Fruit fly (Drosophila melanogaster) whole organism, embryonic: ENCODE results near the gene PolD3.

Experiments used
- ATbp ChIP-seq: fragments of 200-800 bp; sonication (Bioruptor generic); optimal IDR thresholded peaks from 2 replicates; lab custom pipeline; 2017; ENCODE audit warnings: missing biosample characterization, mild to moderate bottlenecking, missing genetic modification characterization, missing genetic modification reagents
- Atf6 ChIP-seq: fragments of 200-800 bp; sonication (Bioruptor generic); IDR thresholded peaks from 2 replicates; pipeline ENCODE4 v1.3.6; 2022; ENCODE audit warnings: missing biosample characterization, missing genetic modification characterization
- CG10209 ChIP-seq: fragments of 200-800 bp; sonication (Bioruptor generic); optimal IDR thresholded peaks from 3 replicates; lab custom pipeline; 2017; ENCODE audit warnings: missing biosample characterization, mild to moderate bottlenecking, missing genetic modification characterization, missing genetic modification reagents
- CG10959 ChIP-seq: fragments of 200-800 bp; sonication (Bioruptor generic); IDR thresholded peaks from 2 replicates; pipeline ENCODE4 v1.3.6; 2022; ENCODE audit warnings: missing biosample characterization, missing genetic modification characterization
- CG11504 ChIP-seq: fragments of 200-800 bp; sonication (Bioruptor generic); optimal IDR thresholded peaks from 3 replicates; lab custom pipeline; 2019; ENCODE audit warnings: missing biosample characterization, mild to moderate bottlenecking, missing genetic modification characterization, moderate library complexity
- CG11696 ChIP-seq: fragments of 200-800 bp; sonication (Bioruptor generic); IDR thresholded peaks from 2 replicates; pipeline ENCODE4 v1.3.6; 2022; ENCODE audit warnings: missing biosample characterization, missing genetic modification characterization
- CG12769 ChIP-seq: fragments of 200-800 bp; sonication (Bioruptor generic); optimal IDR thresholded peaks from 2 replicates; lab custom pipeline; 2019; ENCODE audit warnings: missing biosample characterization, mild to moderate bottlenecking, missing genetic modification characterization, moderate library complexity
- CG13123 ChIP-seq: fragments of 200-800 bp; sonication (Bioruptor generic); optimal IDR thresholded peaks from 2 replicates; lab custom pipeline; 2016; ENCODE audit warnings: missing biosample characterization, missing genetic modification characterization
- CG13624 ChIP-seq: fragments of 200-800 bp; sonication (Bioruptor generic); optimal IDR thresholded peaks from 2 replicates; lab custom pipeline; 2016; ENCODE audit warnings: missing biosample characterization, missing genetic modification characterization
- CG13775 ChIP-seq: fragments of 200-800 bp; sonication (Bioruptor generic); optimal IDR thresholded peaks from 3 replicates; lab custom pipeline; 2017; ENCODE audit warnings: missing biosample characterization, mild to moderate bottlenecking, missing genetic modification characterization
- CG14014 ChIP-seq: fragments of 200-800 bp; sonication (Bioruptor generic); IDR thresholded peaks from 2 replicates; pipeline ENCODE4 v1.3.6; 2022; ENCODE audit warnings: missing biosample characterization, missing genetic modification characterization
- CG14965 ChIP-seq: fragments of 200-800 bp; sonication (Bioruptor generic); optimal IDR thresholded peaks from 2 replicates; lab custom pipeline; 2016; ENCODE audit warnings: missing biosample characterization, missing genetic modification characterization, borderline replicate concordance
- CG1529 ChIP-seq: fragments of 200-800 bp; sonication (Bioruptor generic); optimal IDR thresholded peaks from 3 replicates; lab custom pipeline; 2018; ENCODE audit warnings: missing biosample characterization, missing genetic modification characterization
- CG15514 ChIP-seq: fragments of 200-800 bp; sonication (Bioruptor generic); optimal IDR thresholded peaks from 3 replicates; lab custom pipeline; 2017; ENCODE audit warnings: missing biosample characterization, missing genetic modification characterization, mild to moderate bottlenecking, moderate library complexity, missing genetic modification reagents
- CG17612 ChIP-seq: fragments of 200-800 bp; sonication (Bioruptor generic); IDR thresholded peaks from 2 replicates; pipeline ENCODE4 v1.3.6; 2022; ENCODE audit warnings: missing biosample characterization, missing genetic modification characterization
- CG17912 ChIP-seq: fragments of 200-800 bp; sonication (Bioruptor generic); optimal IDR thresholded peaks from 2 replicates; lab custom pipeline; 2018; ENCODE audit warnings: missing biosample characterization, mild to moderate bottlenecking, missing genetic modification characterization
- CG18262 ChIP-seq: fragments of 200-800 bp; optimal IDR thresholded peaks from 3 replicates; lab custom pipeline; 2019; ENCODE audit warnings: missing biosample characterization, mild to moderate bottlenecking, missing genetic modification characterization, moderate library complexity
- CG2199 ChIP-seq: fragments of 200-800 bp; sonication (Bioruptor generic); IDR thresholded peaks from 3 replicates; pipeline ENCODE4 v1.3.6; 2022; ENCODE audit warnings: missing biosample characterization, missing genetic modification characterization
- CG31224 ChIP-seq: fragments of 200-800 bp; sonication (Bioruptor generic); IDR thresholded peaks from 2 replicates; pipeline ENCODE4 v1.3.6; 2022; ENCODE audit warnings: missing biosample characterization, missing genetic modification characterization
- CG31365 ChIP-seq: fragments of 200-800 bp; sonication (Bioruptor generic); optimal IDR thresholded peaks from 2 replicates; lab custom pipeline; 2018; ENCODE audit warnings: missing biosample characterization, mild to moderate bottlenecking, missing genetic modification characterization
- CG43689 ChIP-seq: fragments of 200-800 bp; sonication (Bioruptor generic); IDR thresholded peaks from 2 replicates; pipeline ENCODE4 v1.3.6; 2022; ENCODE audit warnings: missing biosample characterization, missing genetic modification characterization
- CG4404 ChIP-seq: fragments of 200-800 bp; sonication (Bioruptor generic); IDR thresholded peaks from 2 replicates; pipeline ENCODE4 v1.3.6; 2022; ENCODE audit warnings: missing biosample characterization, missing genetic modification characterization
- CG6654 ChIP-seq: fragments of 200-800 bp; sonication (Bioruptor generic); optimal IDR thresholded peaks from 2 replicates; lab custom pipeline; 2017; ENCODE audit warnings: missing biosample characterization, mild to moderate bottlenecking, missing genetic modification characterization
- CG7786 ChIP-seq: fragments of 200-800 bp; sonication (Bioruptor generic); optimal IDR thresholded peaks from 2 replicates; lab custom pipeline; 2016; ENCODE audit warnings: missing biosample characterization, missing genetic modification characterization
- CG7987 ChIP-seq: fragments of 200-800 bp; sonication (Bioruptor generic); optimal IDR thresholded peaks from 2 replicates; lab custom pipeline; 2018; ENCODE audit warnings: missing biosample characterization, mild to moderate bottlenecking, missing genetic modification characterization, moderate library complexity
- CG8281 ChIP-seq: fragments of 200-800 bp; sonication (Bioruptor generic); optimal IDR thresholded peaks from 2 replicates; lab custom pipeline; 2018; ENCODE audit warnings: missing biosample characterization, mild to moderate bottlenecking, missing genetic modification characterization, moderate library complexity
- Chrac-16 ChIP-seq: fragments of 200-800 bp; sonication (Bioruptor generic); optimal IDR thresholded peaks from 3 replicates; lab custom pipeline; 2016; ENCODE audit warnings: missing biosample characterization, missing genetic modification characterization
- Dll ChIP-seq: fragments of 200-800 bp; sonication (Bioruptor generic); IDR thresholded peaks from 4 replicates; pipeline ENCODE4 v1.3.6; 2022; ENCODE audit warnings: missing biosample characterization, missing genetic modification characterization; ENCODE audit not compliant: partially characterized antibody
- Doc3 ChIP-seq: fragments of 200-800 bp; sonication (Bioruptor generic); IDR thresholded peaks from 3 replicates; pipeline ENCODE4 v1.3.6; 2022; ENCODE audit warnings: missing biosample characterization, missing genetic modification characterization; ENCODE audit not compliant: partially characterized antibody
- Dref ChIP-seq: fragments of 200-800 bp; sonication (Bioruptor generic); IDR thresholded peaks from 2 replicates; pipeline ENCODE4 v1.3.6; 2022; ENCODE audit warnings: missing biosample characterization, missing genetic modification characterization
- HLHmδ ChIP-seq: fragments of 200-800 bp; sonication (Bioruptor generic); optimal IDR thresholded peaks from 2 replicates; lab custom pipeline; 2018; ENCODE audit warnings: missing biosample characterization, mild to moderate bottlenecking, missing genetic modification characterization, moderate library complexity
- Hey ChIP-seq: fragments of 200-800 bp; sonication (Bioruptor generic); optimal IDR thresholded peaks from 3 replicates; lab custom pipeline; 2018; ENCODE audit warnings: missing biosample characterization, mild to moderate bottlenecking, missing genetic modification characterization
- Hsf ChIP-seq: fragments of 200-800 bp; sonication (Bioruptor generic); optimal IDR thresholded peaks from 3 replicates; lab custom pipeline; 2016; ENCODE audit warnings: missing biosample characterization, missing genetic modification characterization
- Lpt ChIP-seq: fragments of >200 bp; optimal IDR thresholded peaks from 2 replicates; lab custom pipeline; 2018; ENCODE audit warnings: missing biosample characterization, missing genetic modification characterization
- Nf-YA ChIP-seq: fragments of 200-800 bp; sonication (Bioruptor generic); IDR thresholded peaks from 2 replicates; pipeline ENCODE4 v1.3.6; 2022; ENCODE audit warnings: missing biosample characterization, missing genetic modification characterization
- Ravus ChIP-seq: fragments of 200-800 bp; sonication (Bioruptor generic); IDR thresholded peaks from 2 replicates; pipeline ENCODE4 v1.3.6; 2022; ENCODE audit warnings: missing biosample characterization, missing genetic modification characterization
- bowl ChIP-seq: fragments of 200-800 bp; sonication (Bioruptor generic); IDR thresholded peaks from 2 replicates; pipeline ENCODE4 v1.3.6; 2022; ENCODE audit warnings: missing biosample characterization, missing genetic modification characterization
- caup ChIP-seq: fragments of 200-800 bp; sonication (Bioruptor generic); optimal IDR thresholded peaks from 3 replicates; lab custom pipeline; 2017; ENCODE audit warnings: missing biosample characterization, mild to moderate bottlenecking, missing genetic modification characterization, moderate library complexity; ENCODE audit not compliant: severe bottlenecking
- chm ChIP-seq: fragments of 200-800 bp; sonication (Bioruptor generic); IDR thresholded peaks from 2 replicates; pipeline ENCODE4 v1.3.6; 2022; ENCODE audit warnings: missing biosample characterization, missing genetic modification characterization
- dysf ChIP-seq: fragments of 200-800 bp; sonication (Bioruptor generic); IDR thresholded peaks from 3 replicates; pipeline ENCODE4 v1.3.6; 2022; ENCODE audit warnings: missing biosample characterization, missing genetic modification characterization
- eve ChIP-seq, 2 experiments: fragments of >200 bp; optimal IDR thresholded peaks; 2 replicates each; lab custom pipeline; 2017; ENCODE audit warnings: missing biosample characterization in 2 of 2, missing genetic modification characterization in 2 of 2
- fd102C ChIP-seq: fragments of 200-800 bp; sonication (Bioruptor generic); optimal IDR thresholded peaks from 2 replicates; lab custom pipeline; 2018; ENCODE audit warnings: missing biosample characterization, mild to moderate bottlenecking, missing genetic modification characterization, moderate library complexity
- gce ChIP-seq: fragments of 200-800 bp; sonication (Bioruptor generic); IDR thresholded peaks from 3 replicates; pipeline ENCODE4 v1.3.6; 2022; ENCODE audit warnings: missing biosample characterization, missing genetic modification characterization
- gfzf ChIP-seq: fragments of 200-800 bp; sonication (Bioruptor generic); optimal IDR thresholded peaks from 2 replicates; lab custom pipeline; 2016; ENCODE audit warnings: missing biosample characterization, mild to moderate bottlenecking, missing genetic modification characterization, moderate library complexity
- jigr1 ChIP-seq: fragments of 200-800 bp; sonication (Bioruptor generic); IDR thresholded peaks from 3 replicates; pipeline ENCODE4 v1.3.6; 2022; ENCODE audit warnings: missing biosample characterization, missing genetic modification characterization
- org-1 ChIP-seq: fragments of 200-800 bp; sonication (Bioruptor generic); optimal IDR thresholded peaks from 2 replicates; lab custom pipeline; 2017; ENCODE audit warnings: missing biosample characterization, missing genetic modification characterization
- shn ChIP-seq: fragments of 200-800 bp; sonication (Bioruptor generic); optimal IDR thresholded peaks from 3 replicates; lab custom pipeline; 2016; ENCODE audit warnings: missing biosample characterization, missing genetic modification characterization
- sr ChIP-seq: fragments of 200-800 bp; sonication (Bioruptor generic); IDR thresholded peaks from 3 replicates; pipeline ENCODE4 v1.3.6; 2022; ENCODE audit warnings: missing biosample characterization, missing genetic modification characterization
- stc ChIP-seq: fragments of 200-800 bp; sonication (Bioruptor generic); IDR thresholded peaks from 2 replicates; pipeline ENCODE4 v1.3.6; 2022; ENCODE audit warnings: missing biosample characterization, missing genetic modification characterization
- zf30C ChIP-seq: fragments of 200-800 bp; sonication (Bioruptor generic); optimal IDR thresholded peaks from 3 replicates; lab custom pipeline; 2018; ENCODE audit warnings: missing biosample characterization, mild to moderate bottlenecking, missing genetic modification characterization

PolD3 gene

dm6 chr2L:15254229-15254861 lies 1.8 kb downstream of the PolD3 start (continued):
- TF ChIP-seq gfzf (GFP tag; lab: Kevin White, UChicago) (no peak), jigr1 (GFP tag; lab: Robert Waterston, UW) (no peak), dysf (GFP tag; lab: Robert Waterston, UW) (peak; percentile 77; the same call in 2 of the 3 replicates), CG1529 (GFP tag; lab: Kevin White, UChicago) (peak; percentile 5), CG31224 (GFP tag; lab: Robert Waterston, UW) (peak; percentile 29; the same call in 1 of the 2 replicates), CG8281 (tag; lab: Kevin White, UChicago) (peak; percentile 32), CG11504 (tag; lab: Kevin White, UChicago) (no peak), zf30C (GFP tag; lab: Kevin White, UChicago) (peak; percentile 50), CG4404 (GFP tag; lab: Robert Waterston, UW) (no peak), bowl (GFP tag; lab: Robert Waterston, UW) (no peak), CG13775 (GFP tag; lab: Kevin White, UChicago) (peak; percentile 3), CG13624 (GFP tag; lab: Kevin White, UChicago) (peak; percentile 57), Chrac-16 (GFP tag; lab: Kevin White, UChicago) (no peak), Doc3 (GFP tag; lab: Robert Waterston, UW) (no peak), CG15514 (GFP tag; lab: Kevin White, UChicago) (peak; percentile 46), HLHmδ (no peak), Dll (GFP tag; lab: Robert Waterston, UW) (no peak), Hsf (GFP tag; lab: Kevin White, UChicago) (peak; percentile 68), CG7987 (no peak), CG14014 (GFP tag; lab: Robert Waterston, UW) (no peak), CG14965 (no peak), shn (GFP tag; lab: Kevin White, UChicago) (no peak), sr (GFP tag; lab: Robert Waterston, UW) (no peak), Lpt (no peak), org-1 (GFP tag; lab: Kevin White, UChicago) (peak; percentile 20), CG2199 (GFP tag; lab: Robert Waterston, UW) (no peak), Dref (GFP tag; lab: Robert Waterston, UW) (no peak), CG17612 (GFP tag; lab: Robert Waterston, UW) (no peak), gce (GFP tag; lab: Robert Waterston, UW) (no peak), Nf-YA (GFP tag; lab: Robert Waterston, UW) (peak; percentile 41; the same call in 1 of the 2 replicates), stc (peak; percentile 48; the same call in 1 of the 2 replicates), Atf6 (GFP tag; lab: Robert Waterston, UW) (peak; percentile 64; the same call in 1 of the 2 replicates), CG7786 (peak; percentile 41), CG11696 (no peak), ATbp (GFP tag; lab: Kevin White, UChicago) (peak; percentile 30), CG10209 (GFP tag; lab: Kevin White, UChicago) (peak; percentile 23), fd102C (GFP tag; lab: Kevin White, UChicago) (no peak), CG17912 (no peak), CG12769 (no peak), CG18262 (tag; lab: Kevin White, UChicago) (peak; percentile 60), CG43689 (GFP tag; lab: Robert Waterston, UW) (no peak), chm (GFP tag; lab: Robert Waterston, UW) (no peak), CG13123 (no peak), CG6654 (GFP tag; lab: Kevin White, UChicago) (no peak), CG10959 (no peak), Hey (no peak), CG31365 (tag; lab: Kevin White, UChicago) (no peak), eve (GFP tag; optimal IDR thresholded peaks at IDR 0.05; lab: Kevin White, UChicago) (no peak), caup (GFP tag; lab: Kevin White, UChicago) (peak; percentile 21), Ravus (GFP tag; lab: Robert Waterston, UW) (no peak)
